Fruit fly (Drosophila melanogaster): ENCODE data around the gene Tango14.

Tango14 gene

DNA sequence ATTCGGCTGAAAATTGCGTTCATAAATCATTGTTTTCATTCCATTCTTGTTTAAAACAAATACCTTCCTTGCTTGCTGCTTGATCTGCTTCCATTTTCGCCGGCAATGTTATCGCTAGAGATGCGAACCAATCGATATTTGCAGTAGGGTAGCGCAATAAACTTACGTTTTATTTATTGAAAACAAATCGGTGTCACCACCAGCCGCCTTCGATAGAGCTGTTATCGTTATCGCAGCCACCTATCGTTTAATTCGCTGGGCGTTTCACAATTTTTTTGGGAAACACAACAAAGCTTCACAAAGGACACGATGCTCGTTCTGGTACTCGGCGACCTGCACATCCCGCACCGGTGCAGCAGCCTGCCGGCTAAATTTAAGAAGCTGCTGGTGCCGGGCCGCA, 7.9 kb upstream of the Tango14 start, which contains the start of the genes Tfb4 and Vps29 (continued):
- TF ChIP-seq CG9797 (GFP tag; optimal IDR thresholded peaks at IDR 0.05), result peak; percentile 7
- peak; percentile 71; the same call in 2 of the 3 replicates for TF ChIP-seq CG11456 (GFP tag; IDR thresholded peaks at IDR 0.05)
- TF ChIP-seq sob (GFP tag; IDR thresholded peaks at IDR 0.05), result peak; percentile 70
- TF ChIP-seq CG7928 (GFP tag; optimal IDR thresholded peaks at IDR 0.05), result no peak
- peak; percentile 49 for TF ChIP-seq fu2 (GFP tag; optimal IDR thresholded peaks at IDR 0.05)
- TF ChIP-seq hkb (optimal IDR thresholded peaks at IDR 0.05), result no peak
- peak; percentile 61 for TF ChIP-seq hkb (GFP tag; IDR thresholded peaks at IDR 0.05)
- no peak for TF ChIP-seq CG34376 (GFP tag; optimal IDR thresholded peaks at IDR 0.05)
- TF ChIP-seq Fer1 (GFP tag; optimal IDR thresholded peaks at IDR 0.05), result peak; percentile 46
- TF ChIP-seq run (tag; optimal IDR thresholded peaks at IDR 0.05), result no peak
- no peak for TF ChIP-seq CG8944 (GFP tag; optimal IDR thresholded peaks at IDR 0.05)
- peak; percentile 26 for TF ChIP-seq az2 (GFP tag; optimal IDR thresholded peaks at IDR 0.05)
- no peak for TF ChIP-seq CG5953 (GFP tag; IDR thresholded peaks at IDR 0.05)
- no peak for TF ChIP-seq crol (GFP tag; IDR thresholded peaks at IDR 0.05)
- peak; percentile 31 for TF ChIP-seq dm (GFP tag; optimal IDR thresholded peaks at IDR 0.05)
- peak; percentile 63 for TF ChIP-seq CG13624 (GFP tag; optimal IDR thresholded peaks at IDR 0.05)
- peak in 1 of 2 experiments; percentile 28 for TF ChIP-seq bsh (GFP tag; optimal IDR thresholded peaks at IDR 0.05)
- no peak for TF ChIP-seq Fer3 (tag; optimal IDR thresholded peaks at IDR 0.05)
- no peak for TF ChIP-seq otp (GFP tag; IDR thresholded peaks at IDR 0.05)
- TF ChIP-seq CG17359 (tag; optimal IDR thresholded peaks at IDR 0.05), result no peak
- TF ChIP-seq CG18011 (GFP tag; optimal IDR thresholded peaks at IDR 0.05), result peak; percentile 37
- TF ChIP-seq ssp (GFP tag; IDR thresholded peaks at IDR 0.05), result no peak
- no peak for TF ChIP-seq ash1 (GFP tag; optimal IDR thresholded peaks at IDR 0.05)
- no peak for TF ChIP-seq nerfin-1 (tag; optimal IDR thresholded peaks at IDR 0.05)
- no peak for TF ChIP-seq mirr (GFP tag; optimal IDR thresholded peaks at IDR 0.05)
- TF ChIP-seq jigr1 (GFP tag; IDR thresholded peaks at IDR 0.05), result no peak
- peak; percentile 5 for TF ChIP-seq CG5245 (GFP tag; optimal IDR thresholded peaks at IDR 0.05)
- no peak for TF ChIP-seq CG18262 (tag; optimal IDR thresholded peaks at IDR 0.05)
- TF ChIP-seq toy (GFP tag; IDR thresholded peaks at IDR 0.05), result no peak
- peak; percentile 65; the same call in 2 of the 3 replicates for TF ChIP-seq zfh1 (GFP tag; IDR thresholded peaks at IDR 0.05)
- TF ChIP-seq Kr (GFP tag; optimal IDR thresholded peaks at IDR 0.05), result no peak
- peak; percentile 61 for TF ChIP-seq trem (tag; optimal IDR thresholded peaks at IDR 0.05)
- TF ChIP-seq CG6683 (GFP tag; optimal IDR thresholded peaks at IDR 0.05), result no peak
- no peak for TF ChIP-seq nau (GFP tag; optimal IDR thresholded peaks at IDR 0.05)
- peak; percentile 51 for TF ChIP-seq NfI (GFP tag; optimal IDR thresholded peaks at IDR 0.05)
- no peak for TF ChIP-seq cwo (GFP tag; optimal IDR thresholded peaks at IDR 0.05)
- no peak for TF ChIP-seq CG17186 (GFP tag; optimal IDR thresholded peaks at IDR 0.05)
- TF ChIP-seq Trl (optimal IDR thresholded peaks at IDR 0.05), result no peak
- peak; percentile 58 for TF ChIP-seq Trl (GFP tag; optimal IDR thresholded peaks at IDR 0.05)
- TF ChIP-seq CG12391 (tag; optimal IDR thresholded peaks at IDR 0.05), result peak; percentile 43
- TF ChIP-seq NK7.1 (GFP tag; optimal IDR thresholded peaks at IDR 0.05), result no peak
- TF ChIP-seq stwl (tag; optimal IDR thresholded peaks at IDR 0.05), result peak; percentile 91
- peak; percentile 96 for TF ChIP-seq ato (GFP tag; IDR thresholded peaks at IDR 0.05; ENCODE audit: partially characterized antibody)
- no peak for TF ChIP-seq Neu2 (GFP tag; optimal IDR thresholded peaks at IDR 0.05; ENCODE audit: borderline replicate concordance)
- TF ChIP-seq chif (GFP tag; optimal IDR thresholded peaks at IDR 0.05), result peak in 1 of 2 experiments; percentile 17
- TF ChIP-seq Opbp (GFP tag; IDR thresholded peaks at IDR 0.05; ENCODE audit: partially characterized antibody), result peak; percentile 94
- TF ChIP-seq cg (GFP tag; optimal IDR thresholded peaks at IDR 0.05), result no peak
- no peak for TF ChIP-seq hth (optimal IDR thresholded peaks at IDR 0.05)
- peak; percentile 69 for TF ChIP-seq HLH54F (GFP tag; optimal IDR thresholded peaks at IDR 0.05)
- TF ChIP-seq Ssrp (tag; optimal IDR thresholded peaks at IDR 0.05), result no peak
- TF ChIP-seq HmgD (GFP tag; optimal IDR thresholded peaks at IDR 0.05), result peak; percentile 59
- TF ChIP-seq dimm (GFP tag; IDR thresholded peaks at IDR 0.05), result no peak
